Worm (Caenorhabditis elegans) whole organism, L4 larva: Measurements from ENCODE around the gene nas-31.

Experiments used
- F44E2.7 ChIP-seq: fragments of 200-800 bp; sonication (Bioruptor generic); IDR thresholded peaks from 2 replicates; pipeline ENCODE4 v2.1.2; 2022; ENCODE audit warnings: missing genetic modification characterization, missing compliant biosample characterization
- aly-2 ChIP-seq: sonication (generic microtip); optimal IDR thresholded peaks from 2 replicates; lab custom pipeline; 2018; ENCODE audit warnings: missing biosample characterization, missing genetic modification characterization
- ama-1 ChIP-seq: fragments of 150-350 bp; optimal IDR thresholded peaks from 2 replicates; lab custom pipeline; 2014; ENCODE audit warnings: inconsistent platforms, mixed read lengths
- ceh-28 ChIP-seq: fragments of 150-350 bp; optimal IDR thresholded peaks from 2 replicates; lab custom pipeline; 2014; ENCODE audit warnings: missing biosample characterization, missing genetic modification reagents, missing genetic modification characterization
- fos-1 ChIP-seq: fragments of 150-350 bp; optimal IDR thresholded peaks from 2 replicates; lab custom pipeline; 2014; ENCODE audit warnings: missing biosample characterization, missing genetic modification characterization
- lin-13 ChIP-seq: fragments of 150-350 bp; optimal IDR thresholded peaks from 2 replicates; lab custom pipeline; 2014; ENCODE audit warnings: missing biosample characterization, missing genetic modification reagents, missing genetic modification characterization
- mdl-1 ChIP-seq, 2 experiments: fragments of 150-350 bp in 1 of 2; sonication (generic microtip) in 1 of 2; optimal IDR thresholded peaks; 2 replicates each; lab custom pipeline; 2014 to 2017; ENCODE audit warnings: missing biosample characterization in 2 of 2, missing genetic modification characterization in 2 of 2
- nhr-77 ChIP-seq: fragments of 150-350 bp; optimal IDR thresholded peaks from 2 replicates; lab custom pipeline; 2014; ENCODE audit warnings: missing biosample characterization, missing genetic modification characterization
- skn-1 ChIP-seq: fragments of 150-350 bp; optimal IDR thresholded peaks from 2 replicates; lab custom pipeline; 2014; ENCODE audit warnings: missing biosample characterization, missing genetic modification characterization
- ztf-11 ChIP-seq: fragments of 150-350 bp; optimal IDR thresholded peaks from 2 replicates; lab custom pipeline; 2014; ENCODE audit warnings: missing biosample characterization, missing genetic modification characterization

DNA sequence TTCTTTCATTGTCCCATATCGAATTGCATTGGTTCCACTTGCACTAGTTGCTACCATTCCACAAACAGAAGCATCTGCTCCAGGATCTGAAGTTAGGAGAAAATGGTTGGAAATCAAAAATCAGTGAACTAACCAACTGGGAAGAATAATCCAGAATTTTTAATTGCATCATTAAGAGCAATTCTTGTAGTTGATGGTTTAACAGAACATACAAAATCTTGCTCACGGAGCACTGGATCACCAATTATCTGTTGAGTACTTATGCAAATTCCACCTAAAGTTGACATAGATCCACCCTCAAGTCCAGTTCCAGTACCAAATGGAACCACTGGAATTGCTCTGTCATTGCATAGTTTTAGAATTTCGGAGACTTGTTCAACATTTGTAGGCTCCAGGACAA lies 31.9 kb downstream of the nas-31 start:
- no peak for TF ChIP-seq lin-13 (GFP tag; lab: Kevin White, UChicago)
- TF ChIP-seq ztf-11: no peak
- no peak for TF ChIP-seq nhr-77 (tag; lab: Kevin White, UChicago)
- TF ChIP-seq fos-1 (tag; lab: Kevin White, UChicago): no peak
- TF ChIP-seq skn-1 (tag; lab: Kevin White, UChicago): no peak
- no peak for TF ChIP-seq aly-2
- TF ChIP-seq F44E2.7 (GFP tag; lab: Robert Waterston, UW): no peak
- no peak for TF ChIP-seq mdl-1 (tag; optimal IDR thresholded peaks at IDR 0.05; lab: Kevin White, UChicago)
- no peak for TF ChIP-seq ceh-28 (tag; lab: Kevin White, UChicago)
- TF ChIP-seq ama-1 (lab: Kevin White, UChicago): no peak
